Worm (Caenorhabditis elegans) whole organism, midembryonic: ENCODE results near the gene C44C10.7.

Experiments
- T22C8.4 ChIP-seq: fragments of 200-800 bp; sonication (Bioruptor generic); IDR thresholded peaks from 2 replicates; pipeline ENCODE4 v1.3.6; 2022; ENCODE audit warnings: missing genetic modification characterization, missing compliant biosample characterization
- cog-1 ChIP-seq: sonication (generic microtip); optimal IDR thresholded peaks from 2 replicates; lab custom pipeline; 2016; ENCODE audit warnings: missing genetic modification characterization, missing compliant biosample characterization
- med-1 ChIP-seq: sonication (generic microtip); optimal IDR thresholded peaks from 2 replicates; lab custom pipeline; 2017; ENCODE audit warnings: missing genetic modification characterization, mild to moderate bottlenecking, missing compliant biosample characterization, antibody characterized with exemption, missing genetic modification reagents; ENCODE audit not compliant: insufficient read depth
- tab-1 ChIP-seq: fragments of 200-800 bp; sonication (Bioruptor generic); IDR thresholded peaks from 2 replicates; pipeline ENCODE4 v1.3.6; 2022; ENCODE audit warnings: missing genetic modification characterization, missing compliant biosample characterization
- ztf-23 ChIP-seq: fragments of 200-800 bp; sonication (Bioruptor generic); IDR thresholded peaks from 2 replicates; pipeline ENCODE4 v1.3.6; 2022; ENCODE audit warnings: missing genetic modification reagents, missing genetic modification characterization, missing compliant biosample characterization

ce11 chrX:11650751-11651150, 37.3 kb downstream of the C44C10.7 start, which contains the start of gene cutl-11:
- TF ChIP-seq ztf-23 (GFP tag; lab: Robert Waterston, UW) (no peak), T22C8.4 (no peak), cog-1 (tag; lab: Kevin White, UChicago) (no peak), tab-1 (GFP tag; lab: Robert Waterston, UW) (no peak), med-1 (GFP tag; lab: Kevin White, UChicago) (no peak)
